Fruit fly (Drosophila melanogaster): Measurements from ENCODE around the gene Acbp5.

Acbp5 gene

dm6 chr3L:8777313-8777924, 10.9 kb downstream of the Acbp5 start (continued):
- TF ChIP-seq ss (GFP tag; optimal IDR thresholded peaks at IDR 0.05) (no peak), CG7368 (GFP tag; optimal IDR thresholded peaks at IDR 0.05) (no peak), CG10669 (GFP tag; optimal IDR thresholded peaks at IDR 0.05) (no peak), CG3032 (tag; optimal IDR thresholded peaks at IDR 0.05) (no peak), CG8119 (GFP tag; IDR thresholded peaks at IDR 0.05) (no peak), Smox (GFP tag; optimal IDR thresholded peaks at IDR 0.05) (peak; percentile 44), Sox102F (GFP tag; optimal IDR thresholded peaks at IDR 0.05) (no peak), CG6792 (GFP tag; optimal IDR thresholded peaks at IDR 0.05) (no peak), CG6854 (GFP tag; optimal IDR thresholded peaks at IDR 0.05) (no peak), CG15336 (GFP tag; IDR thresholded peaks at IDR 0.05) (no peak), salr (GFP tag; optimal IDR thresholded peaks at IDR 0.05) (no peak), CG34406 (GFP tag; optimal IDR thresholded peaks at IDR 0.05) (peak; percentile 19), lz (GFP tag; optimal IDR thresholded peaks at IDR 0.05) (no peak), Hr4 (GFP tag; optimal IDR thresholded peaks at IDR 0.05) (no peak), CG8632 (GFP tag; optimal IDR thresholded peaks at IDR 0.05) (peak; percentile 8)

DNA sequence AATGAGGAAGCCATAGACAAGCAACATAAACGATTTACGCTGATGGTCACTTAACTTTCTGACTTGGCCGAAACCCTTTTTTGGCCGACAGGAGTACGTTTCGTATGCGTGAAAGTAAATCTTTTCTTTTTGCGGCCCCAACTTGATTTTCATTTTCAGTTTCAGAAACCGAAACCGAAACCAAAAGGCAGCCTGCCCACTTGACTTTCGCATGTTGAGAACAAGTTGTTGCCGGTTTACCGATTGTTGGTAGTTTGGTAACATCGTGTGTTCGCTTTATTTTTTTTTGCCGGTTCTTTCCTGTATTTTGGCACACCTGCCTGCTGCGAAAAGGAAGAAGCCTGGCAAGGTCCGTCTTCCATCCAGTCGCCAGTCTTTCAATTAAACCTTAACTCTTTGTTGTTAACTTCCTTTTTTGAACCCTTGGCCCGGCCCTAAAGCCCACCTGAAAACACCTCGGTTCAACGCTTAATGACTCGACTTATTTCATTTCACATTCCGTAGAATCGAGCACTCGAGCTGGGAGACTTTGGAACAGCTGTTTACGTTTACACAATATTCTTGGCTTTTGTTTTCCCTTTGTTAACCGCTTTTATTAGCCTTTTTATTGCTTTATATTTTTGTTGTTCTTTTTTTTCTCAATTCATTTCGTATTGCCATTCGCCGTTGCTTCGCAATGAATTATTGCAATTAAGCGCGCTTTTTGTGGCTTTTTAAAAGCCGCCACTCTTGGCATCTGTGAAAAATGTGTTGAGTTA, 13.2 kb downstream of the Acbp5 start:
- TF ChIP-seq Sox102F (GFP tag; optimal IDR thresholded peaks at IDR 0.05) (no peak), CG7368 (GFP tag; optimal IDR thresholded peaks at IDR 0.05) (no peak), Lpt (GFP tag; optimal IDR thresholded peaks at IDR 0.05) (no peak), CG11294 (GFP tag; IDR thresholded peaks at IDR 0.05) (no peak), CG6163 (GFP tag; IDR thresholded peaks at IDR 0.05) (no peak), CG3919 (GFP tag; optimal IDR thresholded peaks at IDR 0.05) (no peak), CG31627 (GFP tag; optimal IDR thresholded peaks at IDR 0.05) (no peak), eg (GFP tag; IDR thresholded peaks at IDR 0.05) (no peak), Hr39 (GFP tag; optimal IDR thresholded peaks at IDR 0.05) (no peak), fd85E (GFP tag; optimal IDR thresholded peaks at IDR 0.05) (no peak), CG6854 (GFP tag; optimal IDR thresholded peaks at IDR 0.05) (peak; percentile 81), CG9139 (GFP tag; optimal IDR thresholded peaks at IDR 0.05) (peak; percentile 70), cyc (GFP tag; optimal IDR thresholded peaks at IDR 0.05) (no peak), CG11902 (GFP tag; optimal IDR thresholded peaks at IDR 0.05) (no peak), svp (GFP tag) (peak; percentile 14), vri (GFP tag; optimal IDR thresholded peaks at IDR 0.05) (peak; percentile 38), net (GFP tag; optimal IDR thresholded peaks at IDR 0.05) (no peak), ss (GFP tag; optimal IDR thresholded peaks at IDR 0.05) (peak; percentile 52 to 73), Ets96B (tag; optimal IDR thresholded peaks at IDR 0.05) (no peak), CG6276 (GFP tag; optimal IDR thresholded peaks at IDR 0.05) (no peak), CG16779 (tag; optimal IDR thresholded peaks at IDR 0.05) (no peak), Eip78C (GFP tag) (peak; percentile 73), Sox15 (GFP tag; optimal IDR thresholded peaks at IDR 0.05) (no peak), Met (GFP tag; optimal IDR thresholded peaks at IDR 0.05) (peak; percentile 27), Hr4 (GFP tag; optimal IDR thresholded peaks at IDR 0.05) (no peak), CG3032 (tag; optimal IDR thresholded peaks at IDR 0.05) (no peak), Eip75B (GFP tag; optimal IDR thresholded peaks at IDR 0.05) (no peak), Ets21C (GFP tag; optimal IDR thresholded peaks at IDR 0.05) (no peak), dsx (GFP tag; optimal IDR thresholded peaks at IDR 0.05; ENCODE audit: poor library complexity, severe bottlenecking) (no peak), CG6792 (GFP tag; optimal IDR thresholded peaks at IDR 0.05) (no peak), dac (GFP tag; optimal IDR thresholded peaks at IDR 0.05) (no peak), Blimp-1 (GFP tag; optimal IDR thresholded peaks at IDR 0.05) (peak; percentile 99), CG8632 (GFP tag; optimal IDR thresholded peaks at IDR 0.05) (peak; percentile 15), OdsH (GFP tag; optimal IDR thresholded peaks at IDR 0.05) (no peak), Sox14 (GFP tag; optimal IDR thresholded peaks at IDR 0.05) (peak; percentile 32), CG10669 (GFP tag; optimal IDR thresholded peaks at IDR 0.05) (peak; percentile 11), CG8319 (GFP tag; optimal IDR thresholded peaks at IDR 0.05) (no peak), esn (GFP tag; optimal IDR thresholded peaks at IDR 0.05) (no peak), CG4318 (GFP tag; optimal IDR thresholded peaks at IDR 0.05) (no peak), CG11762 (GFP tag; optimal IDR thresholded peaks at IDR 0.05; ENCODE audit: insufficient read depth) (no peak), achi (GFP tag; optimal IDR thresholded peaks at IDR 0.05) (no peak)

Data from whole organism, prepupa.